Worm (Caenorhabditis elegans) whole organism, L4/young adult: ENCODE data around the gene Y62E10A.19.

ENCODE experiments used
- dao-5 ChIP-seq: sonication (generic microtip); optimal IDR thresholded peaks from 2 replicates; lab custom pipeline; 2016; ENCODE audit warnings: missing genotype, missing genetic modification characterization, moderate library complexity, missing compliant biosample characterization
- him-1 ChIP-seq: sonication (generic microtip); optimal IDR thresholded peaks from 2 replicates; lab custom pipeline; 2016; ENCODE audit warnings: missing genotype, missing genetic modification reagents, missing genetic modification characterization, missing compliant biosample characterization

- TF ChIP-seq him-1 (tag; lab: Kevin White, UChicago) (no peak), dao-5 (tag; lab: Kevin White, UChicago) (no peak)
These were observed 4.8 kb upstream of the Y62E10A.19 start, which contains the start of gene gcl-1 for ce11 chrIV:13412845-13413383.
